Worm (Caenorhabditis elegans) whole organism, late embryonic: ENCODE measurements around the gene F59B1.6.

Experiments used
- C38D4.7 ChIP-seq: fragments of 200-800 bp; sonication (Bioruptor generic); optimal IDR thresholded peaks from 2 replicates; lab custom pipeline; 2018; ENCODE audit warnings: mild to moderate bottlenecking, missing genetic modification characterization, moderate library complexity, missing compliant biosample characterization
- F13H6.1 ChIP-seq: sonication (generic microtip); optimal IDR thresholded peaks from 2 replicates; lab custom pipeline; 2016; ENCODE audit warnings: missing genetic modification characterization, missing compliant biosample characterization
- ceh-19 ChIP-seq: fragments of 200-800 bp; sonication (Bioruptor generic); optimal IDR thresholded peaks from 2 replicates; lab custom pipeline; 2018; ENCODE audit warnings: mild to moderate bottlenecking, missing genetic modification characterization, missing compliant biosample characterization
- ceh-45 ChIP-seq: fragments of 200-800 bp; sonication (Bioruptor generic); IDR thresholded peaks from 2 replicates; pipeline ENCODE4 v1.3.6; 2022; ENCODE audit warnings: missing genetic modification reagents, missing genetic modification characterization, missing compliant biosample characterization
- ceh-6 ChIP-seq: fragments of 200-800 bp; sonication (Bioruptor generic); optimal IDR thresholded peaks from 2 replicates; lab custom pipeline; 2018; ENCODE audit warnings: mild to moderate bottlenecking, missing genetic modification characterization, missing compliant biosample characterization
- che-1 ChIP-seq: sonication (generic microtip); optimal IDR thresholded peaks from 2 replicates; lab custom pipeline; 2016; ENCODE audit warnings: mild to moderate bottlenecking, missing genetic modification characterization, missing compliant biosample characterization
- fkh-10 ChIP-seq: fragments of 150-350 bp; optimal IDR thresholded peaks from 2 replicates; lab custom pipeline; 2014; ENCODE audit warnings: missing biosample characterization, missing genetic modification reagents, missing genetic modification characterization
- hlh-13 ChIP-seq: fragments of 200-800 bp; sonication (Bioruptor generic); optimal IDR thresholded peaks from 2 replicates; lab custom pipeline; 2018; ENCODE audit warnings: mild to moderate bottlenecking, missing genetic modification characterization, missing compliant biosample characterization
- odd-2 ChIP-seq: sonication (generic microtip); optimal IDR thresholded peaks from 2 replicates; lab custom pipeline; 2017; ENCODE audit warnings: antibody characterized with exemption, mild to moderate bottlenecking, missing genetic modification characterization, missing compliant biosample characterization
- rnt-1 ChIP-seq: sonication (generic microtip); optimal IDR thresholded peaks from 2 replicates; lab custom pipeline; 2016; ENCODE audit warnings: missing genetic modification characterization, missing compliant biosample characterization
- ztf-16 ChIP-seq: sonication (generic microtip); optimal IDR thresholded peaks from 2 replicates; lab custom pipeline; 2017; ENCODE audit warnings: missing genetic modification characterization, missing compliant biosample characterization

ce11 chrV:3639873-3640272 is 8.4 kb upstream of the F59B1.6 start:
- TF ChIP-seq ceh-6 (GFP tag; lab: Kevin White, UChicago), result no peak
- TF ChIP-seq C38D4.7 (GFP tag; lab: Kevin White, UChicago), result no peak
- TF ChIP-seq hlh-13 (GFP tag; lab: Kevin White, UChicago), result no peak
- TF ChIP-seq fkh-10, result no peak
- TF ChIP-seq F13H6.1, result no peak
- TF ChIP-seq che-1 (tag; lab: Kevin White, UChicago), result no peak
- TF ChIP-seq ceh-19, result no peak
- no peak for TF ChIP-seq rnt-1 (tag; lab: Kevin White, UChicago)
- no peak for TF ChIP-seq odd-2 (tag; lab: Kevin White, UChicago)
- TF ChIP-seq ztf-16 (tag; lab: Kevin White, UChicago), result no peak
- TF ChIP-seq ceh-45 (GFP tag; lab: Robert Waterston, UW), result no peak
